Fruit fly (Drosophila melanogaster): ENCODE data around the gene CYLD.

dm6 chr2L:10298306-10298705 lies 1.3 kb downstream of the CYLD start:
- TF ChIP-seq CG8478 (optimal IDR thresholded peaks at IDR 0.05) (no peak), Dll (optimal IDR thresholded peaks at IDR 0.05) (no peak), EcR (GFP tag; optimal IDR thresholded peaks at IDR 0.05) (no peak), pan (optimal IDR thresholded peaks at IDR 0.05) (no peak), psq (optimal IDR thresholded peaks at IDR 0.05) (no peak)

All from whole organism.